Fruit fly (Drosophila melanogaster) whole organism, pupa: Measurements from ENCODE around the gene chinmo.

Experiments used
- CG12605 ChIP-seq: fragments of 200-800 bp; sonication (Bioruptor generic); IDR thresholded peaks from 2 replicates; pipeline ENCODE4 v1.3.6; 2022; ENCODE audit warnings: missing biosample characterization, missing genetic modification characterization
- CG17806 ChIP-seq: fragments of 200-800 bp; sonication (Bioruptor generic); optimal IDR thresholded peaks from 2 replicates; lab custom pipeline; 2018; ENCODE audit warnings: missing biosample characterization, mild to moderate bottlenecking, missing genetic modification characterization, moderate library complexity
- CG32121 ChIP-seq: fragments of 200-800 bp; sonication (Bioruptor generic); IDR thresholded peaks from 2 replicates; pipeline ENCODE4 v1.3.6; 2022; ENCODE audit warnings: missing biosample characterization, missing genetic modification characterization
- CG8159 ChIP-seq: fragments of 200-800 bp; sonication (Bioruptor generic); optimal IDR thresholded peaks from 3 replicates; lab custom pipeline; 2018; ENCODE audit warnings: missing biosample characterization, mild to moderate bottlenecking, missing genetic modification characterization, moderate library complexity
- fd96Ca ChIP-seq: fragments of 200-800 bp; sonication (Bioruptor generic); IDR thresholded peaks from 3 replicates; pipeline ENCODE4 v1.3.6; 2022; ENCODE audit warnings: missing biosample characterization, missing genetic modification characterization

dm6 chr2L:1624750-1625149 lies 26.3 kb upstream of the chinmo start:
- TF ChIP-seq CG32121 (GFP tag; lab: Robert Waterston, UW) (no peak), CG8159 (tag; lab: Kevin White, UChicago) (peak; percentile 12), fd96Ca (0 out of 3 replicates have a peak, but pooled peaks have one; percentile 27), CG12605 (no peak), CG17806 (no peak)
